Worm (Caenorhabditis elegans) whole organism, mixed stage, embryonic: ENCODE measurements around the gene B0280.17.

Source experiments
- blmp-1 ChIP-seq: fragments of 150-350 bp; optimal IDR thresholded peaks from 2 replicates; lab custom pipeline; 2014; ENCODE audit warnings: missing biosample characterization, missing genetic modification characterization
- elt-3 ChIP-seq: fragments of 150-350 bp; optimal IDR thresholded peaks from 2 replicates; lab custom pipeline; 2014; ENCODE audit warnings: missing biosample characterization, missing genetic modification characterization
- flh-1 ChIP-seq: fragments of 200-800 bp; sonication (Bioruptor generic); optimal IDR thresholded peaks from 2 replicates; lab custom pipeline; 2018; ENCODE audit warnings: mild to moderate bottlenecking, missing genetic modification characterization, moderate library complexity, missing compliant biosample characterization
- nhr-12 ChIP-seq: fragments of 150-350 bp; optimal IDR thresholded peaks from 2 replicates; lab custom pipeline; 2014; ENCODE audit warnings: missing biosample characterization, missing genetic modification characterization
- nhr-237 ChIP-seq: fragments of 150-350 bp; optimal IDR thresholded peaks from 2 replicates; lab custom pipeline; 2014; ENCODE audit warnings: missing biosample characterization, missing genetic modification characterization
- nhr-76 ChIP-seq: sonication (generic microtip); optimal IDR thresholded peaks from 2 replicates; lab custom pipeline; 2017; ENCODE audit warnings: missing biosample characterization, missing genetic modification characterization
- pha-4 ChIP-seq: fragments of 150-350 bp; optimal IDR thresholded peaks from 2 replicates; lab custom pipeline; 2018; ENCODE audit warnings: missing biosample characterization, missing genetic modification reagents, missing genetic modification characterization
- sptf-1 ChIP-seq: sonication (generic microtip); optimal IDR thresholded peaks from 2 replicates; lab custom pipeline; 2017; ENCODE audit warnings: mild to moderate bottlenecking, missing genetic modification characterization, moderate library complexity, missing compliant biosample characterization
- unc-62 ChIP-seq: fragments of 150-350 bp; optimal IDR thresholded peaks from 2 replicates; lab custom pipeline; 2014; ENCODE audit warnings: missing biosample characterization, missing genetic modification reagents, missing genetic modification characterization

DNA sequence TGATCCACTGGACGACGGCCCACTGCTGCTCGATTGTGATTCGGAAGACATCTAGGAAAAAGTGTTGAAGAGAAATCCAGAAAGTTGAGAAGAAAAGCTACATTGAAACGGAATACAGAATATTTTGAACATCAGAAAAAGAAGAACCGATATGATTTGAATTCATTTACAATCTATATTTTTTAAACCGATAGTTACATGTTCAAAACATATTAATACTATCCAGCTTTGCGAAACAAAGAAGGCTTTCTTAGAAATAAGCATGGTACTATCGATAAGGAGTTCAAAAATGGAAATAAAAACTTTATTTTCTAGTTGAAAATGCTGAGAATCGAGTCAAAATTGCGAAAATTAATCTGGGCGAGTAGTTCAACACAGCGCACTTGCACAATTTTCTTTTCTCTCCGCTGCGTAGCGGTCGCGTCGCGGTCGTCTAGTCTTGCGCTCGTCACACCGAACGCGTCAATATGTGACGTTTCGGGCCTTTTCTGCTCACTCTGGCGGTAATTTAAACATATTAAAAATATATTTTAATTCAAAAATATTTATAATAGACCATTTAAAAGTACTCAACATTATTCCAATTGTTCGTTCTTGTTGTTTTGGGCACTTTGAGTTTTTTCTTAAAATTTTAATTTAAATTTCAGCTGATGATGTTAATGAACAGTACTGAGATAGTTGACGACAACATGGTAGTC, 26.3 kb upstream of the B0280.17 start, which contains the start of the genes syf-2 and K04G7.1:
- TF ChIP-seq nhr-76 (tag; lab: Kevin White, UChicago), result no peak
- peak; percentile 70 for TF ChIP-seq unc-62
- peak; percentile 88 for TF ChIP-seq nhr-237 (tag; lab: Kevin White, UChicago)
- no peak for TF ChIP-seq blmp-1 (tag; lab: Kevin White, UChicago)
- no peak for TF ChIP-seq nhr-12 (tag; lab: Kevin White, UChicago)
- TF ChIP-seq sptf-1 (tag; lab: Kevin White, UChicago), result peak; percentile 78
- no peak for TF ChIP-seq flh-1 (GFP tag; lab: Kevin White, UChicago)
- TF ChIP-seq elt-3, result no peak
- peak; percentile 85 for TF ChIP-seq pha-4
